Worm (Caenorhabditis elegans) whole organism, L1 larva: ENCODE results near the gene orc-2.
"Not testable (repeated sequence)": the region's sequence is repeated elsewhere in the genome, so short reads cannot be mapped to it uniquely, and the experiment has no call there.

Experiments used
- C34B4.2 ChIP-seq: sonication (generic microtip); optimal IDR thresholded peaks from 2 replicates; lab custom pipeline; 2017; ENCODE audit warnings: mild to moderate bottlenecking, missing genetic modification characterization, missing compliant biosample characterization
- F16B12.6 ChIP-seq: fragments of 150-350 bp; optimal IDR thresholded peaks from 2 replicates; lab custom pipeline; 2014; ENCODE audit warnings: missing biosample characterization, missing genetic modification characterization
- blmp-1 ChIP-seq: fragments of 150-350 bp; optimal IDR thresholded peaks from 2 replicates; lab custom pipeline; 2014; ENCODE audit warnings: missing biosample characterization, missing genetic modification characterization
- ceh-63 ChIP-seq: fragments of 200-800 bp; sonication (Bioruptor generic); optimal IDR thresholded peaks from 2 replicates; lab custom pipeline; 2018; ENCODE audit warnings: mild to moderate bottlenecking, missing genetic modification characterization, missing compliant biosample characterization
- ceh-8 ChIP-seq: fragments of 200-800 bp; sonication (Bioruptor generic); optimal IDR thresholded peaks from 2 replicates; lab custom pipeline; 2018; ENCODE audit warnings: mild to moderate bottlenecking, missing genetic modification characterization, moderate library complexity, missing compliant biosample characterization
- ceh-82 ChIP-seq, 3 experiments: fragments of 150-350 bp in 1 of 3; sonication (generic microtip) in 2 of 3; optimal IDR thresholded peaks; 2 replicates each; lab custom pipeline; 2014 to 2017; ENCODE audit warnings: missing biosample characterization in 3 of 3, missing genetic modification characterization in 3 of 3
- ces-1 ChIP-seq: fragments of 150-350 bp; optimal IDR thresholded peaks from 2 replicates; lab custom pipeline; 2014; ENCODE audit warnings: missing biosample characterization, missing genetic modification reagents, missing genetic modification characterization
- dsc-1 ChIP-seq: sonication (generic microtip); optimal IDR thresholded peaks from 2 replicates; lab custom pipeline; 2016; ENCODE audit warnings: mild to moderate bottlenecking, missing genetic modification characterization, missing compliant biosample characterization
- efl-1 ChIP-seq, 4 experiments: fragments of 150-350 bp; optimal IDR thresholded peaks in 3 of 4; peaks in 1 of 4; 1 replicate in 1 of 4; 2 replicates in 3 of 4; lab custom pipeline; 2014; ENCODE audit warnings: missing biosample characterization in 2 of 4, missing genetic modification characterization in 2 of 4, missing genetic modification reagents in 2 of 4
- efl-3 ChIP-seq: fragments of 200-800 bp; sonication (Bioruptor generic); optimal IDR thresholded peaks from 2 replicates; lab custom pipeline; 2018; ENCODE audit warnings: mild to moderate bottlenecking, missing genetic modification characterization, missing compliant biosample characterization
- egl-13 ChIP-seq: sonication (generic microtip); optimal IDR thresholded peaks from 2 replicates; lab custom pipeline; 2016; ENCODE audit warnings: missing genotype, missing genetic modification reagents, missing genetic modification characterization, missing compliant biosample characterization
- elt-2 ChIP-seq: sonication (generic microtip); optimal IDR thresholded peaks from 2 replicates; lab custom pipeline; 2016; ENCODE audit warnings: missing genetic modification characterization, mild to moderate bottlenecking, inconsistent platforms, missing compliant biosample characterization, missing genetic modification reagents
- elt-3 ChIP-seq, 6 experiments: fragments of 150-350 bp in 1 of 6; sonication (generic microtip); optimal IDR thresholded peaks; 2 replicates each; lab custom pipeline; 2017 to 2018; ENCODE audit warnings: missing biosample characterization in 6 of 6, missing genetic modification characterization in 6 of 6, inconsistent platforms in 1 of 6
- fkh-10 ChIP-seq: sonication (generic microtip); optimal IDR thresholded peaks from 2 replicates; lab custom pipeline; 2017; ENCODE audit warnings: missing biosample characterization, missing genetic modification reagents, missing genetic modification characterization
- fkh-8 ChIP-seq: sonication (generic microtip); optimal IDR thresholded peaks from 2 replicates; lab custom pipeline; 2016; ENCODE audit warnings: mild to moderate bottlenecking, missing genetic modification characterization, missing compliant biosample characterization
- hpl-2 ChIP-seq: fragments of 150-350 bp; optimal IDR thresholded peaks from 2 replicates; lab custom pipeline; 2014; ENCODE audit warnings: missing biosample characterization, missing genetic modification reagents, missing genetic modification characterization
- irx-1 ChIP-seq: sonication (generic microtip); optimal IDR thresholded peaks from 2 replicates; lab custom pipeline; 2016; ENCODE audit warnings: missing genetic modification characterization, missing compliant biosample characterization
- isw-1 ChIP-seq: fragments of 200-800 bp; sonication (Bioruptor generic); IDR thresholded peaks from 2 replicates; pipeline ENCODE4 v1.3.6; 2022; ENCODE audit warnings: missing genetic modification characterization, missing compliant biosample characterization
- jun-1 ChIP-seq: fragments of 150-350 bp; optimal IDR thresholded peaks from 2 replicates; lab custom pipeline; 2014; ENCODE audit warnings: missing biosample characterization, missing genetic modification reagents, missing genetic modification characterization
- lin-14 ChIP-seq: fragments of 200-800 bp; sonication (Bioruptor generic); optimal IDR thresholded peaks from 2 replicates; lab custom pipeline; 2018; ENCODE audit warnings: mild to moderate bottlenecking, missing genetic modification characterization, moderate library complexity, missing compliant biosample characterization
- lin-15B ChIP-seq: fragments of 150-350 bp; sonication (generic microtip); optimal IDR thresholded peaks from 3 replicates; lab custom pipeline; 2014; ENCODE audit warnings: missing biosample characterization, missing genetic modification characterization
- lin-35 ChIP-seq, 2 experiments: fragments of 150-350 bp; optimal IDR thresholded peaks; 2 replicates each; lab custom pipeline; 2014; ENCODE audit warnings: missing biosample characterization in 2 of 2, missing genetic modification characterization in 2 of 2, missing genetic modification reagents in 2 of 2
- lin-39 ChIP-seq: fragments of 150-350 bp; optimal IDR thresholded peaks from 2 replicates; lab custom pipeline; 2014; ENCODE audit warnings: missing biosample characterization, missing genetic modification reagents, missing genetic modification characterization
- nhr-19 ChIP-seq: fragments of 200-800 bp; sonication (Bioruptor generic); conservative IDR thresholded peaks from 2 replicates; pipeline ENCODE4 v1.3.6; 2022; ENCODE audit warnings: missing genetic modification characterization, missing compliant biosample characterization
- nhr-20 ChIP-seq: sonication (generic microtip); optimal IDR thresholded peaks from 2 replicates; lab custom pipeline; 2016; ENCODE audit warnings: mild to moderate bottlenecking, missing genetic modification characterization, missing compliant biosample characterization
- nhr-237 ChIP-seq: fragments of 150-350 bp; optimal IDR thresholded peaks from 2 replicates; lab custom pipeline; 2014; ENCODE audit warnings: missing biosample characterization, missing genetic modification characterization
- nhr-47 ChIP-seq: sonication (generic microtip); optimal IDR thresholded peaks from 2 replicates; lab custom pipeline; 2016; ENCODE audit warnings: mild to moderate bottlenecking, missing genetic modification characterization, moderate library complexity, missing compliant biosample characterization
- nhr-71 ChIP-seq: sonication (generic microtip); optimal IDR thresholded peaks from 2 replicates; lab custom pipeline; 2016; ENCODE audit warnings: mild to moderate bottlenecking, missing genetic modification characterization, moderate library complexity, missing compliant biosample characterization
- nhr-76 ChIP-seq: sonication (generic microtip); optimal IDR thresholded peaks from 2 replicates; lab custom pipeline; 2017; ENCODE audit warnings: missing biosample characterization, missing genetic modification characterization
- nhr-85 ChIP-seq: sonication (generic microtip); peaks from one replicate; lab custom pipeline; 2016; ENCODE audit warnings: missing genetic modification characterization, inconsistent platforms, missing compliant biosample characterization
- nhr-90 ChIP-seq: sonication (generic microtip); optimal IDR thresholded peaks from 2 replicates; lab custom pipeline; 2016; ENCODE audit warnings: mild to moderate bottlenecking, missing genetic modification characterization, missing compliant biosample characterization; ENCODE audit not compliant: poor library complexity
- snu-23 ChIP-seq: sonication (generic microtip); optimal IDR thresholded peaks from 2 replicates; lab custom pipeline; 2016; ENCODE audit warnings: missing genetic modification characterization, missing compliant biosample characterization
- swsn-7 ChIP-seq: sonication (generic microtip); optimal IDR thresholded peaks from 2 replicates; lab custom pipeline; 2016; ENCODE audit warnings: missing genetic modification characterization, missing compliant biosample characterization
- tbx-2 ChIP-seq: sonication (generic microtip); optimal IDR thresholded peaks from 2 replicates; lab custom pipeline; 2016; ENCODE audit warnings: missing genetic modification characterization, missing compliant biosample characterization
- unc-30 ChIP-seq: sonication (generic microtip); optimal IDR thresholded peaks from 2 replicates; lab custom pipeline; 2017; ENCODE audit warnings: missing biosample characterization, missing genetic modification characterization
- unc-86 ChIP-seq: sonication (generic microtip); optimal IDR thresholded peaks from 2 replicates; lab custom pipeline; 2016; ENCODE audit warnings: missing genetic modification characterization, missing compliant biosample characterization
- unc-98 ChIP-seq: fragments of 200-800 bp; sonication (Bioruptor generic); IDR thresholded peaks from 2 replicates; pipeline ENCODE4 v1.3.6; 2022; ENCODE audit warnings: missing genetic modification characterization, missing compliant biosample characterization
- ztf-4 ChIP-seq: fragments of 150-350 bp; optimal IDR thresholded peaks from 2 replicates; lab custom pipeline; 2014; ENCODE audit warnings: missing biosample characterization, missing genetic modification characterization

The orc-2 gene

ce11 chrII:10915732-10916131 is 42.0 kb downstream of the orc-2 start, which contains the start of gene F44F4.9:
TSS of gene F44F4.9 (minus strand) at chrII:10915832.
- TF ChIP-seq tbx-2 (tag; lab: Kevin White, UChicago) (no peak), nhr-71 (tag; lab: Kevin White, UChicago) (no peak), nhr-76 (no peak), nhr-85 (tag; lab: Kevin White, UChicago) (no peak), egl-13 (tag; lab: Kevin White, UChicago) (no peak), unc-30 (tag; lab: Kevin White, UChicago) (no peak)

ce11 chrII:10917174-10917573 is 43.4 kb downstream of the orc-2 start, which contains the start of gene F44F4.10:
TSS of gene F44F4.10 (minus strand) at chrII:10917274.
- no peak for TF ChIP-seq ceh-82 (tag; optimal IDR thresholded peaks at IDR 0.05; lab: Kevin White, UChicago)
- no peak for TF ChIP-seq unc-30 (tag; lab: Kevin White, UChicago)
- no peak for TF ChIP-seq nhr-47 (tag; lab: Kevin White, UChicago)
- no peak for TF ChIP-seq unc-98 (GFP tag; lab: Robert Waterston, UW)
- no peak for TF ChIP-seq nhr-19 (GFP tag; lab: Robert Waterston, UW)
- no peak for TF ChIP-seq ceh-63 (GFP tag; lab: Kevin White, UChicago)
- TF ChIP-seq irx-1, result no peak
- no peak for TF ChIP-seq swsn-7 (tag; lab: Kevin White, UChicago)

- peak; percentile 35 for TF ChIP-seq blmp-1
- TF ChIP-seq fkh-8 (tag; lab: Kevin White, UChicago), result no peak
- no peak for TF ChIP-seq efl-1 (optimal IDR thresholded peaks at IDR 0.05; lab: Kevin White, UChicago)
- peak in 1 of 2 experiments; percentile 61 for TF ChIP-seq efl-1 (GFP tag; optimal IDR thresholded peaks at IDR 0.05 in 1 of 2; lab: Kevin White, UChicago)
- peak; percentile 32 for TF ChIP-seq lin-14 (GFP tag; lab: Kevin White, UChicago)
- no peak for TF ChIP-seq elt-3 (tag; optimal IDR thresholded peaks at IDR 0.05; lab: Kevin White, UChicago)
- TF ChIP-seq dsc-1, result no peak
- TF ChIP-seq C34B4.2 (tag; lab: Kevin White, UChicago), result no peak
Observed at ce11 chrII:10918293-10918756, 44.6 kb downstream of the orc-2 start, which contains the start of gene tba-4. TSS of gene tba-4 (plus strand) at chrII:10918706.

- TF ChIP-seq C34B4.2, unc-86, unc-30 (tag; lab: Kevin White, UChicago): not testable (repeated sequence)
Observed at ce11 chrII:10922874-10923273, 49.1 kb downstream of the orc-2 start, which contains the start of gene Y19D2B.1. TSS of gene Y19D2B.1 (minus strand) at chrII:10922974.

- TF ChIP-seq nhr-85 (tag; lab: Kevin White, UChicago) (no peak), lin-15B (no peak), ceh-82 (tag; optimal IDR thresholded peaks at IDR 0.05; lab: Kevin White, UChicago) (no peak), lin-39 (no peak), hpl-2 (no peak), fkh-10 (GFP tag; lab: Kevin White, UChicago) (no peak), efl-1 (optimal IDR thresholded peaks at IDR 0.05; lab: Kevin White, UChicago) (no peak), efl-1 (GFP tag; optimal IDR thresholded peaks at IDR 0.05 in 1 of 2; lab: Kevin White, UChicago) (no peak), nhr-76 (no peak), ceh-8 (GFP tag; lab: Kevin White, UChicago) (no peak), blmp-1 (no peak), isw-1 (GFP tag; lab: Robert Waterston, UW) (no peak), ztf-4 (no peak), ces-1 (no peak)
Observed at ce11 chrII:10923948-10924347, 50.2 kb downstream of the orc-2 start, which contains the start of gene Y19D2B.2. TSS of gene Y19D2B.2 (plus strand) at chrII:10924248.

- TF ChIP-seq lin-14 (GFP tag; lab: Kevin White, UChicago) (peak; percentile 39), nhr-20 (tag; lab: Kevin White, UChicago) (peak; percentile 45), F16B12.6 (tag; lab: Kevin White, UChicago) (no peak), lin-35 (GFP tag; optimal IDR thresholded peaks at IDR 0.05; lab: Kevin White, UChicago) (peak in 1 of 2 experiments; percentile 27), nhr-237 (tag; lab: Kevin White, UChicago) (no peak), elt-2 (peak; percentile 86), blmp-1 (peak; percentile 8), nhr-19 (GFP tag; lab: Robert Waterston, UW) (0 out of 2 replicates have a peak, but pooled peaks have one; percentile 11), isw-1 (GFP tag; lab: Robert Waterston, UW) (no peak), nhr-90 (tag; lab: Kevin White, UChicago) (peak; percentile 42), elt-3 (tag; optimal IDR thresholded peaks at IDR 0.05; lab: Kevin White, UChicago) (peak in 2 of 6 experiments; percentile 11 to 69), snu-23 (GFP tag; lab: Kevin White, UChicago) (peak; percentile 8), nhr-71 (tag; lab: Kevin White, UChicago) (peak; percentile 50), efl-3 (GFP tag; lab: Kevin White, UChicago) (no peak), jun-1 (tag; lab: Kevin White, UChicago) (no peak)
Observed at ce11 chrII:10924669-10925068, 50.9 kb downstream of the orc-2 start.
